Fruit fly (Drosophila melanogaster) whole organism, embryonic: ENCODE measurements around the gene CG14191.

Experiments used
- Fer3 ChIP-seq: fragments of 200-800 bp; sonication (Bioruptor generic); optimal IDR thresholded peaks from 2 replicates; lab custom pipeline; 2018; ENCODE audit warnings: missing biosample characterization, mild to moderate bottlenecking, missing genetic modification characterization, moderate library complexity
- en ChIP-seq: fragments of 200-800 bp; sonication (Bioruptor generic); optimal IDR thresholded peaks from 2 replicates; lab custom pipeline; 2016; ENCODE audit warnings: missing biosample characterization, missing genetic modification characterization

DNA sequence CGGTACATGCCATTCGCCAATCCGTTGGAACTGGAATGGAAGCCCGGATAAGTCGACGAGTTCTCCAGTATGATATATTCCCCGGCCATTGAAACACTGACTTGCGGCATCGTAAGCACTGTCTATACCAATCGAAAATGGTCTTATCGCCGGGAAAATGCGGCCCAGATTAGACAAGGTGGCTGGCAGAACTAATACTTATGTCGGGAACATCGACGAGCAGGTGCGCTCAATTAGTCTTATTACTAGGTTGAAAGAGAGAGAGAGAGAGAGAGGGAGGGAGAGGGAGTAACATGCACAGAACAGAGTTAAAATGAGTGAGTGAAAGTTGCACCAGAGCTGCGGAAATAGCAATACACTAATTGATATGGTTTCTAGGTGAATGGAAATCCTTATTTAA, 45.8 kb downstream of the CG14191 start, which contains the start of gene tgy:
- TF ChIP-seq Fer3 (tag; lab: Kevin White, UChicago), result no peak
- TF ChIP-seq en (GFP tag; lab: Kevin White, UChicago), result no peak
